Fruit fly (Drosophila melanogaster): ENCODE measurements around the gene Bruce.

- TF ChIP-seq CTCF (optimal IDR thresholded peaks at IDR 0.05) (no peak), CG8478 (optimal IDR thresholded peaks at IDR 0.05) (no peak)
Measured at dm6 chr3R:10370495-10370894, 39.3 kb upstream of the Bruce start.
